Worm (Caenorhabditis elegans) whole organism, L4 larva: Measurements from ENCODE around the gene srx-17.

Experiments used
- F44E2.7 ChIP-seq: fragments of 200-800 bp; sonication (Bioruptor generic); IDR thresholded peaks from 2 replicates; pipeline ENCODE4 v2.1.2; 2022; ENCODE audit warnings: missing genetic modification characterization, missing compliant biosample characterization
- aha-1 ChIP-seq: fragments of 150-350 bp; peaks from one replicate; lab custom pipeline; 2014; ENCODE audit warnings: missing biosample characterization, missing genetic modification characterization
- hlh-11 ChIP-seq: fragments of 200-800 bp; sonication (Bioruptor generic); optimal IDR thresholded peaks from 2 replicates; lab custom pipeline; 2018; ENCODE audit warnings: mild to moderate bottlenecking, missing genetic modification characterization, missing compliant biosample characterization
- hlh-30 ChIP-seq: sonication (generic microtip); optimal IDR thresholded peaks from 2 replicates; lab custom pipeline; 2017; ENCODE audit warnings: antibody characterized with exemption, mild to moderate bottlenecking, missing genetic modification characterization, missing compliant biosample characterization; ENCODE audit not compliant: insufficient read depth
- hmg-1.1 ChIP-seq: fragments of 200-800 bp; sonication (Bioruptor generic); IDR thresholded peaks from 2 replicates; pipeline ENCODE4 v1.3.6; 2022; ENCODE audit warnings: missing genetic modification reagents, missing genetic modification characterization, missing compliant biosample characterization
- jun-1 ChIP-seq: fragments of 150-350 bp; optimal IDR thresholded peaks from 2 replicates; lab custom pipeline; 2014; ENCODE audit warnings: missing biosample characterization, missing genetic modification reagents, missing genetic modification characterization
- lin-39 ChIP-seq: fragments of 150-350 bp; optimal IDR thresholded peaks from 2 replicates; lab custom pipeline; 2014; ENCODE audit warnings: missing biosample characterization, missing genetic modification reagents, missing genetic modification characterization
- lsy-2 ChIP-seq, 2 experiments: fragments of 150-350 bp in 1 of 2; sonication (generic microtip) in 1 of 2; optimal IDR thresholded peaks; 2 replicates each; lab custom pipeline; 2014 to 2017; ENCODE audit warnings: missing biosample characterization in 2 of 2, missing genetic modification characterization in 2 of 2
- mes-2 ChIP-seq: sonication (generic microtip); optimal IDR thresholded peaks from 2 replicates; lab custom pipeline; 2016; ENCODE audit warnings: missing genotype, mild to moderate bottlenecking, missing genetic modification characterization, missing compliant biosample characterization; ENCODE audit not compliant: poor library complexity, severe bottlenecking
- nhr-11 ChIP-seq: fragments of 150-350 bp; optimal IDR thresholded peaks from 2 replicates; lab custom pipeline; 2014; ENCODE audit warnings: missing biosample characterization, missing genetic modification characterization
- nhr-25 ChIP-seq: sonication (generic microtip); optimal IDR thresholded peaks from 2 replicates; lab custom pipeline; 2017; ENCODE audit warnings: missing genetic modification characterization, mild to moderate bottlenecking, missing compliant biosample characterization, antibody characterized with exemption, moderate library complexity, borderline replicate concordance; ENCODE audit not compliant: insufficient read depth
- rbr-2 ChIP-seq: sonication (generic microtip); optimal IDR thresholded peaks from 2 replicates; lab custom pipeline; 2016; ENCODE audit warnings: missing genotype, missing genetic modification characterization, missing compliant biosample characterization
- sdz-12 ChIP-seq: fragments of 200-800 bp; sonication (Bioruptor generic); optimal IDR thresholded peaks from 2 replicates; lab custom pipeline; 2018; ENCODE audit warnings: mild to moderate bottlenecking, missing genetic modification characterization, missing compliant biosample characterization
- snpc-4 ChIP-seq: fragments of 150-350 bp; optimal IDR thresholded peaks from 2 replicates; lab custom pipeline; 2014; ENCODE audit warnings: missing biosample characterization, missing genetic modification characterization

DNA sequence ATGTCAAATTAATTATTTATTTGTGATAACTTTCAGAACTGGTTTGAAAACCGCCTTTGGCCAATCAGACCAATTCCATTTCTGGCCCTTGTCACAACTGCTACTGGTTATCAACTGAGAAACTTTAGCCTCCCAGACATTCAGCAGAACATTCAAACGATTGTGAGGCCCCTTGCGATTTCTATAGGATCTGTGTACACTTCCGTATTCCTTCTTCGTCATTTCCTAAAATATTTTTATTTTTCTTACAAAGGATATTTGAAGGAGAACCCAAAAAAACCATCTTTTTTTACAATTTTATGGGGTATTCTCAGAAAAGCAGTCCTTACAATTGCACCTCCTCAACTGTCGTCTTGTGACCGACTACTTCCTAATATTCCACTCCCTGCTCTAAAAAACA, 32.3 kb downstream of the srx-17 start:
- TF ChIP-seq rbr-2 (no peak), jun-1 (tag; lab: Kevin White, UChicago) (no peak), F44E2.7 (GFP tag; lab: Robert Waterston, UW) (no peak), mes-2 (tag; lab: Kevin White, UChicago) (no peak), lsy-2 (tag; optimal IDR thresholded peaks at IDR 0.05; lab: Kevin White, UChicago) (no peak), sdz-12 (no peak), hlh-30 (tag; lab: Kevin White, UChicago) (no peak), lin-39 (tag; lab: Kevin White, UChicago) (no peak), nhr-11 (tag; lab: Kevin White, UChicago) (no peak), hmg-1.1 (GFP tag; lab: Robert Waterston, UW) (no peak), snpc-4 (tag; lab: Kevin White, UChicago) (no peak), hlh-11 (tag; lab: Kevin White, UChicago) (no peak), aha-1 (tag; lab: Kevin White, UChicago) (no peak), nhr-25 (tag; lab: Kevin White, UChicago) (no peak)
